Worm (Caenorhabditis elegans): ENCODE results near the gene F14F7.4.

Gene F14F7.4

DNA sequence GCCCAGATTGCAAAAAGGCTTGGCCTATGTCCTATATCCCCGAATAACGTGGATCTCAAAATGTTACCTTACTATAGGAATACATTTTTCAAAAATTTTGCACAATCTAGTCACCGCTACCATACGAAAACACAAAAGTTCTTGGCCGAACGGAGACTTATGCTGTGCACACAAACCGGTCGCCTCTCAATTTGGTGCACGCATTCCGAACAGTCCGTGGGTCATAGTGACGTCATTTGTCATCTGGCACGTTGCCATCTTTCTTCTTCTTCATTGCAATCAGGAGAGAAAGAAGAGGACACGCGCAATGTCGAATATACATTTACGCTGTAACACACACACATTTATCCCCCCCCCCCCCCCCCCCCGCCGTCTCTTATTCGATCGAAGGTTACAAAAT lies 36.2 kb upstream of the F14F7.4 start:
- TF ChIP-seq ceh-14 (tag; optimal IDR thresholded peaks at IDR 0.05) = no peak
- TF ChIP-seq ttx-3 (tag; optimal IDR thresholded peaks at IDR 0.05) = no peak
- TF ChIP-seq dmd-4 (tag; optimal IDR thresholded peaks at IDR 0.05; ENCODE audit: borderline replicate concordance) = no peak
- no peak for TF ChIP-seq ahr-1 (tag; optimal IDR thresholded peaks at IDR 0.05)
- TF ChIP-seq tbx-2 (tag; optimal IDR thresholded peaks at IDR 0.05) = no peak
- no peak for TF ChIP-seq zip-5 (tag; optimal IDR thresholded peaks at IDR 0.05)
- no peak for TF ChIP-seq elt-2 (tag; optimal IDR thresholded peaks at IDR 0.05)
- TF ChIP-seq madf-2 (tag; optimal IDR thresholded peaks at IDR 0.05) = no peak
- no peak for TF ChIP-seq elt-4 (tag; optimal IDR thresholded peaks at IDR 0.05)
- TF ChIP-seq odd-2 (tag; optimal IDR thresholded peaks at IDR 0.05) = no peak
- no peak for TF ChIP-seq syd-9 (tag; optimal IDR thresholded peaks at IDR 0.05)
- no peak for TF ChIP-seq ceh-19 (GFP tag; optimal IDR thresholded peaks at IDR 0.05)
- no peak for TF ChIP-seq unc-42 (tag; optimal IDR thresholded peaks at IDR 0.05)

- TF ChIP-seq unc-42 (tag; optimal IDR thresholded peaks at IDR 0.05) = peak; percentile 83
- TF ChIP-seq pax-1 (tag; optimal IDR thresholded peaks at IDR 0.05) = no peak
- TF ChIP-seq ceh-31 (tag; optimal IDR thresholded peaks at IDR 0.05) = peak; percentile 63
- TF ChIP-seq sox-2 (GFP tag; IDR thresholded peaks at IDR 0.05) = peak; percentile 28; the same call in 1 of the 2 replicates
- TF ChIP-seq ref-2 (tag; optimal IDR thresholded peaks at IDR 0.05) = peak; percentile 31
- TF ChIP-seq tbx-2 (tag; optimal IDR thresholded peaks at IDR 0.05) = no peak
- TF ChIP-seq hlh-30 (tag; optimal IDR thresholded peaks at IDR 0.05; ENCODE audit: insufficient read depth) = peak; percentile 49
- no peak for TF ChIP-seq ets-4 (tag; optimal IDR thresholded peaks at IDR 0.05)
- peak; percentile 70 for TF ChIP-seq ceh-14 (tag; optimal IDR thresholded peaks at IDR 0.05)
These were observed 35.0 kb upstream of the F14F7.4 start for ce11 chrIII:13064213-13065184.

- TF ChIP-seq ref-2 (tag; optimal IDR thresholded peaks at IDR 0.05) (no peak), ceh-14 (tag; optimal IDR thresholded peaks at IDR 0.05) (no peak), elt-4 (tag; optimal IDR thresholded peaks at IDR 0.05) (no peak), ceh-18 (tag; optimal IDR thresholded peaks at IDR 0.05) (no peak), K02D7.2 (tag; optimal IDR thresholded peaks at IDR 0.05) (no peak)
These were observed 33.5 kb upstream of the F14F7.4 start for ce11 chrIII:13062989-13063388.

DNA sequence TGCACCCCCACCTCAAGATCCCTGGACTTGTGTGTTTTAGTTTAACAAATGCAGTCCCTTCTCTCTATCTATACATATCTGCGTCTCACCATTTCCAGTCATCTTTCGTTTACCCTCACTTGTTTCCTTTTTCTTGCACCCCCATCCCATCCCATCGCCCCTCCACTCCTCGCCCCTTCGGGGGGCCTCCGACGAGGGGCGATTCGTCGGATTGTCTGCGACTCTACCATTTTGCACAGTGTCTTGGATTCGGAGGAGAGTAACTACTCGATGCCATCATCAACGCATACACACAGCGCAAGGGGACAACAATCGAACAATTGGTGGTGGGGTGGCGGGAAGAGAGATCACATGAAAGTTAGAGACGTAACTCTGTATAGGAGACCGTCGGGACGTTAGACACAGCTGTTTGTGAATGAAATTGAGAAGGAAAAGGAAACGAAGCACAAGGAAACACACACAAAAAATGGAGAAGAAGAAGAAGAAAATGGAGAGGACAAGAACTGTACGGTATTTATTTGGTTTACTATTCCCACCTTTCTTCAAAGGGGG lies 33.0 kb upstream of the F14F7.4 start:
- TF ChIP-seq ahr-1 (tag; optimal IDR thresholded peaks at IDR 0.05) = peak; percentile 68
- TF ChIP-seq ceh-31 (tag; optimal IDR thresholded peaks at IDR 0.05) = peak; percentile 96
- peak; percentile 75 for TF ChIP-seq T23F11.4 (GFP tag; optimal IDR thresholded peaks at IDR 0.05)
- TF ChIP-seq ztf-16 (tag; optimal IDR thresholded peaks at IDR 0.05) = peak; percentile 2
- TF ChIP-seq gmeb-2 (tag; optimal IDR thresholded peaks at IDR 0.05) = no peak
- TF ChIP-seq ceh-18 (tag; optimal IDR thresholded peaks at IDR 0.05) = peak; percentile 99
- TF ChIP-seq hlh-13 (GFP tag; optimal IDR thresholded peaks at IDR 0.05) = peak; percentile 7
- peak; percentile 65 for TF ChIP-seq syd-9 (tag; optimal IDR thresholded peaks at IDR 0.05)
- no peak for TF ChIP-seq pax-1 (tag; optimal IDR thresholded peaks at IDR 0.05)
- TF ChIP-seq ceh-22 (tag; optimal IDR thresholded peaks at IDR 0.05) = peak; percentile 96
- TF ChIP-seq lim-6 (tag; optimal IDR thresholded peaks at IDR 0.05) = peak; percentile 54
- peak; percentile 96 for TF ChIP-seq ceh-34 (tag; optimal IDR thresholded peaks at IDR 0.05)
- TF ChIP-seq hlh-6 (tag; optimal IDR thresholded peaks at IDR 0.05) = peak; percentile 50
- no peak for TF ChIP-seq nhr-11 (tag; optimal IDR thresholded peaks at IDR 0.05)
- TF ChIP-seq ttx-3 (tag; optimal IDR thresholded peaks at IDR 0.05) = peak; percentile 37
- TF ChIP-seq npax-4 (tag; optimal IDR thresholded peaks at IDR 0.05) = no peak
- no peak for TF ChIP-seq C38D4.7 (GFP tag; optimal IDR thresholded peaks at IDR 0.05)
- TF ChIP-seq K09A11.1 (tag; optimal IDR thresholded peaks at IDR 0.05; ENCODE audit: insufficient read depth) = no peak
- peak; percentile 45 for TF ChIP-seq tbx-7 (tag; optimal IDR thresholded peaks at IDR 0.05)
- no peak for TF ChIP-seq ceh-45 (GFP tag; IDR thresholded peaks at IDR 0.05)
- peak; percentile 84 for TF ChIP-seq ceh-14 (tag; optimal IDR thresholded peaks at IDR 0.05)
- TF ChIP-seq C08G9.2 (tag; optimal IDR thresholded peaks at IDR 0.05) = peak; percentile 64
- no peak for TF ChIP-seq zip-5 (tag; optimal IDR thresholded peaks at IDR 0.05)
- TF ChIP-seq ceh-24 (tag; optimal IDR thresholded peaks at IDR 0.05) = no peak
- TF ChIP-seq ceh-9 (tag; optimal IDR thresholded peaks at IDR 0.05) = no peak
- peak; percentile 54 for TF ChIP-seq ceh-48 (tag; optimal IDR thresholded peaks at IDR 0.05)
- TF ChIP-seq unc-3 (GFP tag; conservative IDR thresholded peaks at IDR 0.05) = no peak
- peak; percentile 79 for TF ChIP-seq unc-3 (tag; optimal IDR thresholded peaks at IDR 0.05)
- TF ChIP-seq unc-86 (tag; optimal IDR thresholded peaks at IDR 0.05) = peak; percentile 74
- peak; percentile 51 for TF ChIP-seq hlh-15 (tag; optimal IDR thresholded peaks at IDR 0.05)
- peak; percentile 93 for TF ChIP-seq hlh-30 (tag; optimal IDR thresholded peaks at IDR 0.05; ENCODE audit: insufficient read depth)

All from whole organism, late embryonic.